Fruit fly (Drosophila melanogaster) whole organism, embryonic: ENCODE measurements around the gene CG43797.

Source experiments
- Asciz ChIP-seq: fragments of 200-800 bp; sonication (Bioruptor generic); optimal IDR thresholded peaks from 2 replicates; lab custom pipeline; 2017; ENCODE audit warnings: missing biosample characterization, mild to moderate bottlenecking, missing genetic modification characterization, missing genetic modification reagents
- CG1024 ChIP-seq: fragments of 200-800 bp; sonication (Bioruptor generic); IDR thresholded peaks from 2 replicates; pipeline ENCODE4 v1.3.6; 2022; ENCODE audit warnings: missing biosample characterization, missing genetic modification characterization
- CG10979 ChIP-seq: fragments of 200-800 bp; sonication (Bioruptor generic); optimal IDR thresholded peaks from 2 replicates; lab custom pipeline; 2018; ENCODE audit warnings: missing biosample characterization, mild to moderate bottlenecking, missing genetic modification characterization, moderate library complexity
- CG11504 ChIP-seq: fragments of 200-800 bp; sonication (Bioruptor generic); optimal IDR thresholded peaks from 3 replicates; lab custom pipeline; 2019; ENCODE audit warnings: missing biosample characterization, mild to moderate bottlenecking, missing genetic modification characterization, moderate library complexity
- CG12071 ChIP-seq: fragments of 200-800 bp; sonication (Bioruptor generic); optimal IDR thresholded peaks from 3 replicates; lab custom pipeline; 2018; ENCODE audit warnings: missing biosample characterization, mild to moderate bottlenecking, missing genetic modification characterization
- CG12236 ChIP-seq: fragments of 200-800 bp; sonication (Bioruptor generic); optimal IDR thresholded peaks from 2 replicates; lab custom pipeline; 2016; ENCODE audit warnings: missing biosample characterization, missing genetic modification characterization
- CG1233 ChIP-seq: fragments of 200-800 bp; sonication (Bioruptor generic); optimal IDR thresholded peaks from 4 replicates; lab custom pipeline; 2018; ENCODE audit warnings: missing biosample characterization, mild to moderate bottlenecking, missing genetic modification characterization
- CG1529 ChIP-seq: fragments of 200-800 bp; sonication (Bioruptor generic); optimal IDR thresholded peaks from 3 replicates; lab custom pipeline; 2018; ENCODE audit warnings: missing biosample characterization, missing genetic modification characterization
- CG16813 ChIP-seq: fragments of 200-800 bp; sonication (Bioruptor generic); IDR thresholded peaks from 3 replicates; pipeline ENCODE4 v1.3.6; 2022; ENCODE audit warnings: missing biosample characterization, missing genetic modification characterization; ENCODE audit not compliant: partially characterized antibody
- CG17359 ChIP-seq: fragments of 200-800 bp; sonication (Bioruptor generic); optimal IDR thresholded peaks from 3 replicates; lab custom pipeline; 2018; ENCODE audit warnings: missing biosample characterization, mild to moderate bottlenecking, missing genetic modification characterization, moderate library complexity
- CG18011 ChIP-seq: fragments of 200-800 bp; sonication (Bioruptor generic); optimal IDR thresholded peaks from 2 replicates; lab custom pipeline; 2017; ENCODE audit warnings: missing biosample characterization, missing genetic modification characterization, mild to moderate bottlenecking, moderate library complexity, missing genotype
- CG2120 ChIP-seq: fragments of 200-800 bp; sonication (Bioruptor generic); optimal IDR thresholded peaks from 3 replicates; lab custom pipeline; 2016; ENCODE audit warnings: missing biosample characterization, missing genetic modification characterization
- CG30020 ChIP-seq: fragments of 200-800 bp; optimal IDR thresholded peaks from 2 replicates; lab custom pipeline; 2019; ENCODE audit warnings: missing biosample characterization, mild to moderate bottlenecking, missing genetic modification characterization, moderate library complexity
- CG32532 ChIP-seq: fragments of 200-800 bp; sonication (Bioruptor generic); IDR thresholded peaks from 2 replicates; pipeline ENCODE4 v1.3.6; 2022; ENCODE audit warnings: missing biosample characterization, missing genetic modification characterization
- CG4707 ChIP-seq: fragments of 200-800 bp; sonication (Bioruptor generic); optimal IDR thresholded peaks from 2 replicates; lab custom pipeline; 2018; ENCODE audit warnings: missing biosample characterization, mild to moderate bottlenecking, missing genetic modification characterization, moderate library complexity
- CG6813 ChIP-seq: fragments of 200-800 bp; sonication (Bioruptor generic); optimal IDR thresholded peaks from 2 replicates; lab custom pipeline; 2017; ENCODE audit warnings: missing biosample characterization, missing genetic modification characterization, mild to moderate bottlenecking, moderate library complexity, missing genetic modification reagents
- CG8089 ChIP-seq: fragments of 200-800 bp; sonication (Bioruptor generic); optimal IDR thresholded peaks from 3 replicates; lab custom pipeline; 2016; ENCODE audit warnings: missing biosample characterization, missing genetic modification characterization
- CG8924 ChIP-seq: fragments of 200-800 bp; optimal IDR thresholded peaks from 3 replicates; lab custom pipeline; 2019; ENCODE audit warnings: missing biosample characterization, mild to moderate bottlenecking, missing genetic modification characterization, moderate library complexity
- CG9797 ChIP-seq: fragments of 200-800 bp; sonication (Bioruptor generic); optimal IDR thresholded peaks from 3 replicates; lab custom pipeline; 2018; ENCODE audit warnings: missing biosample characterization, mild to moderate bottlenecking, missing genetic modification characterization
- CG9876 ChIP-seq: fragments of 200-800 bp; sonication (Bioruptor generic); optimal IDR thresholded peaks from 2 replicates; lab custom pipeline; 2016; ENCODE audit warnings: missing biosample characterization, missing genetic modification characterization
- Gsc ChIP-seq: fragments of 200-800 bp; sonication (Bioruptor generic); IDR thresholded peaks from 2 replicates; pipeline ENCODE4 v1.3.6; 2022; ENCODE audit warnings: missing biosample characterization, missing genetic modification characterization
- H2.0 ChIP-seq: fragments of 200-800 bp; sonication (Bioruptor generic); IDR thresholded peaks from 2 replicates; pipeline ENCODE4 v1.3.6; 2022; ENCODE audit warnings: missing biosample characterization, missing genetic modification characterization
- Hmx ChIP-seq: fragments of 200-800 bp; sonication (Bioruptor generic); optimal IDR thresholded peaks from 2 replicates; lab custom pipeline; 2016; ENCODE audit warnings: missing biosample characterization, missing genetic modification characterization
- Hr3 ChIP-seq: fragments of 200-800 bp; sonication (Bioruptor generic); optimal IDR thresholded peaks from 3 replicates; lab custom pipeline; 2016; ENCODE audit warnings: missing biosample characterization, missing genetic modification characterization
- Nf-YC ChIP-seq: fragments of 200-800 bp; optimal IDR thresholded peaks from 3 replicates; lab custom pipeline; 2019; ENCODE audit warnings: missing biosample characterization, mild to moderate bottlenecking, missing genetic modification characterization, moderate library complexity
- Oli ChIP-seq: fragments of 200-800 bp; sonication (Bioruptor generic); optimal IDR thresholded peaks from 2 replicates; lab custom pipeline; 2018; ENCODE audit warnings: missing biosample characterization, mild to moderate bottlenecking, missing genetic modification characterization, moderate library complexity
- Sox100B ChIP-seq: fragments of 200-800 bp; sonication (Bioruptor generic); optimal IDR thresholded peaks from 3 replicates; lab custom pipeline; 2018; ENCODE audit warnings: missing biosample characterization, mild to moderate bottlenecking, missing genetic modification characterization
- Usf ChIP-seq: fragments of 200-800 bp; sonication (Bioruptor generic); optimal IDR thresholded peaks from 2 replicates; lab custom pipeline; 2017; ENCODE audit warnings: missing genotype, missing biosample characterization, missing genetic modification characterization
- Xbp1 ChIP-seq: fragments of 200-800 bp; sonication (Bioruptor generic); optimal IDR thresholded peaks from 3 replicates; lab custom pipeline; 2016; ENCODE audit warnings: missing biosample characterization, mild to moderate bottlenecking, missing genetic modification characterization
- al ChIP-seq: fragments of 200-800 bp; sonication (Bioruptor generic); IDR thresholded peaks from 2 replicates; pipeline ENCODE4 v1.3.6; 2022; ENCODE audit warnings: missing biosample characterization, missing genetic modification characterization
- croc ChIP-seq: fragments of 200-800 bp; sonication (Bioruptor generic); conservative IDR thresholded peaks from 3 replicates; pipeline ENCODE4 v1.3.6; 2022; ENCODE audit warnings: missing biosample characterization, missing genetic modification characterization
- crp ChIP-seq, 2 experiments: fragments of 200-800 bp; sonication (Bioruptor generic); optimal IDR thresholded peaks; 2 replicates in 1 of 2; 3 replicates in 1 of 2; lab custom pipeline; 2017; ENCODE audit warnings: missing biosample characterization in 2 of 2, missing genetic modification characterization in 2 of 2, mild to moderate bottlenecking in 1 of 2, moderate library complexity in 1 of 2
- da ChIP-seq: fragments of 200-800 bp; sonication (Bioruptor generic); optimal IDR thresholded peaks from 2 replicates; lab custom pipeline; 2016; ENCODE audit warnings: missing biosample characterization, missing genetic modification characterization
- dati ChIP-seq: fragments of 200-800 bp; sonication (Bioruptor generic); IDR thresholded peaks from 2 replicates; pipeline ENCODE4 v1.3.6; 2022; ENCODE audit warnings: missing biosample characterization, missing genetic modification characterization
- disco-r ChIP-seq: fragments of 200-800 bp; sonication (Bioruptor generic); optimal IDR thresholded peaks from 2 replicates; lab custom pipeline; 2016; ENCODE audit warnings: missing biosample characterization, missing genetic modification characterization
- dmrt99B ChIP-seq: fragments of 200-800 bp; sonication (Bioruptor generic); optimal IDR thresholded peaks from 2 replicates; lab custom pipeline; 2018; ENCODE audit warnings: missing biosample characterization, mild to moderate bottlenecking, missing genetic modification characterization, moderate library complexity
- ems ChIP-seq: fragments of 200-800 bp; sonication (Bioruptor generic); optimal IDR thresholded peaks from 3 replicates; lab custom pipeline; 2016; ENCODE audit warnings: missing biosample characterization, missing genetic modification characterization
- eve ChIP-seq, 2 experiments: fragments of >200 bp; optimal IDR thresholded peaks; 2 replicates each; lab custom pipeline; 2017; ENCODE audit warnings: missing biosample characterization in 2 of 2, missing genetic modification characterization in 2 of 2
- gsb ChIP-seq: fragments of 200-800 bp; sonication (Bioruptor generic); IDR thresholded peaks from 2 replicates; pipeline ENCODE4 v1.3.6; 2022; ENCODE audit warnings: missing biosample characterization, missing genetic modification characterization
- lov ChIP-seq, 2 experiments: fragments of 200-800 bp in 1 of 2; fragments of >200 bp in 1 of 2; sonication (Bioruptor generic) in 1 of 2; IDR thresholded peaks in 1 of 2; optimal IDR thresholded peaks in 1 of 2; 2 replicates in 1 of 2; 3 replicates in 1 of 2; pipeline versions ENCODE4 v1.3.6 to Lab custom; 2017 to 2022; ENCODE audit warnings: missing biosample characterization in 1 of 2, missing genetic modification characterization in 1 of 2
- mirr ChIP-seq: fragments of 200-800 bp; sonication (Bioruptor generic); optimal IDR thresholded peaks from 3 replicates; lab custom pipeline; 2018; ENCODE audit warnings: missing biosample characterization, mild to moderate bottlenecking, missing genetic modification characterization
- nmo ChIP-seq: fragments of 200-800 bp; sonication (Bioruptor generic); optimal IDR thresholded peaks from 2 replicates; lab custom pipeline; 2018; ENCODE audit warnings: missing biosample characterization, mild to moderate bottlenecking, missing genetic modification characterization, moderate library complexity
- sima ChIP-seq: fragments of 200-800 bp; sonication (Bioruptor generic); optimal IDR thresholded peaks from 2 replicates; lab custom pipeline; 2016; ENCODE audit warnings: missing biosample characterization, missing genetic modification characterization
- sug ChIP-seq: fragments of 200-800 bp; optimal IDR thresholded peaks from 2 replicates; lab custom pipeline; 2019; ENCODE audit warnings: missing biosample characterization, mild to moderate bottlenecking, missing genetic modification characterization, moderate library complexity
- tna ChIP-seq: fragments of 200-800 bp; sonication (Bioruptor generic); IDR thresholded peaks from 2 replicates; pipeline ENCODE4 v1.3.6; 2022; ENCODE audit warnings: missing biosample characterization, missing genetic modification characterization; ENCODE audit not compliant: partially characterized antibody
- twi ChIP-seq: fragments of 200-800 bp; optimal IDR thresholded peaks from 2 replicates; lab custom pipeline; 2019; ENCODE audit warnings: missing biosample characterization, mild to moderate bottlenecking, missing genetic modification characterization, moderate library complexity
- unc-4 ChIP-seq: fragments of 200-800 bp; sonication (Bioruptor generic); IDR thresholded peaks from 2 replicates; pipeline ENCODE4 v1.3.6; 2022; ENCODE audit warnings: missing biosample characterization, missing genetic modification characterization; ENCODE audit not compliant: partially characterized antibody
- unpg ChIP-seq: fragments of 200-800 bp; sonication (Bioruptor generic); optimal IDR thresholded peaks from 3 replicates; lab custom pipeline; 2018; ENCODE audit warnings: missing biosample characterization, mild to moderate bottlenecking, missing genetic modification characterization, moderate library complexity
- zen ChIP-seq: fragments of 200-800 bp; sonication (Bioruptor generic); optimal IDR thresholded peaks from 3 replicates; lab custom pipeline; 2018; ENCODE audit warnings: missing biosample characterization, mild to moderate bottlenecking, missing genetic modification characterization, moderate library complexity

Gene CG43797

dm6 chr2L:4045185-4045814 lies 45.5 kb downstream of the CG43797 start (continued):
- no peak for TF ChIP-seq Hmx (GFP tag; lab: Kevin White, UChicago)
- TF ChIP-seq dati (GFP tag; lab: Robert Waterston, UW), result no peak
- no peak for TF ChIP-seq al (GFP tag; lab: Robert Waterston, UW)
- TF ChIP-seq CG9876 (GFP tag; lab: Kevin White, UChicago), result no peak
- TF ChIP-seq CG18011 (GFP tag; lab: Kevin White, UChicago), result no peak
- peak; percentile 64 for TF ChIP-seq CG4707 (GFP tag; lab: Kevin White, UChicago)
- TF ChIP-seq eve (GFP tag; optimal IDR thresholded peaks at IDR 0.05; lab: Kevin White, UChicago), result peak in 1 of 2 experiments; percentile 66
- peak; percentile 17 for TF ChIP-seq disco-r (GFP tag; lab: Kevin White, UChicago)
- peak; percentile 69 for TF ChIP-seq CG17359 (tag; lab: Kevin White, UChicago)
- no peak for TF ChIP-seq crp (GFP tag; optimal IDR thresholded peaks at IDR 0.05; lab: Kevin White, UChicago)
- peak; percentile 64 for TF ChIP-seq twi
- TF ChIP-seq Nf-YC (tag; lab: Kevin White, UChicago), result no peak
- no peak for TF ChIP-seq Usf (GFP tag; lab: Kevin White, UChicago)
- TF ChIP-seq CG6813 (GFP tag; lab: Kevin White, UChicago), result no peak
- no peak for TF ChIP-seq CG16813 (GFP tag; lab: Robert Waterston, UW)
- peak; percentile 55 for TF ChIP-seq CG12236
- TF ChIP-seq Asciz (GFP tag; lab: Kevin White, UChicago), result peak; percentile 42
- TF ChIP-seq CG30020 (tag; lab: Kevin White, UChicago), result no peak
- no peak for TF ChIP-seq CG12071
- TF ChIP-seq da (GFP tag; lab: Kevin White, UChicago), result no peak
- peak; percentile 68 for TF ChIP-seq CG11504 (tag; lab: Kevin White, UChicago)
- no peak for TF ChIP-seq CG32532 (GFP tag; lab: Robert Waterston, UW)
- TF ChIP-seq Gsc (GFP tag; lab: Robert Waterston, UW), result 0 out of 2 replicates have a peak, but pooled peaks have one; percentile 15
- peak; percentile 5 for TF ChIP-seq sima (GFP tag; lab: Kevin White, UChicago)
- peak; percentile 54 for TF ChIP-seq CG8089 (GFP tag; lab: Kevin White, UChicago)
- peak; percentile 53; the same call in 1 of the 2 replicates for TF ChIP-seq H2.0 (GFP tag; lab: Robert Waterston, UW)
- no peak for TF ChIP-seq mirr (GFP tag; lab: Kevin White, UChicago)
- TF ChIP-seq unc-4, result no peak
- no peak for TF ChIP-seq sug (tag; lab: Kevin White, UChicago)
- no peak for TF ChIP-seq ems (GFP tag; lab: Kevin White, UChicago)
- TF ChIP-seq Sox100B (GFP tag; lab: Kevin White, UChicago), result peak; percentile 24
- TF ChIP-seq CG2120, result no peak
- TF ChIP-seq croc (GFP tag; lab: Robert Waterston, UW), result peak; percentile 79
- TF ChIP-seq CG1233, result peak; percentile 34
- TF ChIP-seq dmrt99B (tag; lab: Kevin White, UChicago), result peak; percentile 63
- TF ChIP-seq zen (tag; lab: Kevin White, UChicago), result peak; percentile 18
- peak; percentile 78 for TF ChIP-seq nmo (GFP tag; lab: Kevin White, UChicago)
- peak; percentile 83 for TF ChIP-seq CG10979 (tag; lab: Kevin White, UChicago)
- no peak for TF ChIP-seq gsb
- TF ChIP-seq lov (optimal IDR thresholded peaks at IDR 0.05; lab: Kevin White, UChicago), result no peak
- no peak; the same call in 2 of the 3 replicates for TF ChIP-seq lov (GFP tag; IDR thresholded peaks at IDR 0.05; lab: Robert Waterston, UW)
- TF ChIP-seq CG1024, result peak; percentile 45
- peak; percentile 52 for TF ChIP-seq CG8924 (tag; lab: Kevin White, UChicago)
- TF ChIP-seq CG9797 (GFP tag; lab: Kevin White, UChicago), result no peak
- peak; percentile 68 for TF ChIP-seq Oli
- TF ChIP-seq CG1529 (GFP tag; lab: Kevin White, UChicago), result peak; percentile 51
- no peak for TF ChIP-seq tna
- TF ChIP-seq unpg, result peak; percentile 76
- TF ChIP-seq Xbp1 (GFP tag; lab: Kevin White, UChicago), result peak; percentile 39
- TF ChIP-seq Hr3 (GFP tag; lab: Kevin White, UChicago), result peak; percentile 53
